Fruit fly (Drosophila melanogaster) S2 (cell line): ENCODE measurements around the gene CG11437.

Experiments
- CG8478 ChIP-seq: fragments of >200 bp; optimal IDR thresholded peaks from 2 replicates; lab custom pipeline; 2018
- CTCF ChIP-seq, 2 experiments: fragments of >200 bp; optimal IDR thresholded peaks; 2 replicates each; lab custom pipeline; 2018

The CG11437 gene

dm6 chr3L:22468562-22468961 is at the start of gene CG11437:
Gene CG11437, plus strand, starts transcription at chr3L:22468862.
- TF ChIP-seq CTCF (optimal IDR thresholded peaks at IDR 0.05; lab: Kevin White, UChicago) (no peak), CG8478 (lab: Kevin White, UChicago) (no peak)

- TF ChIP-seq CTCF (optimal IDR thresholded peaks at IDR 0.05; lab: Kevin White, UChicago) (no peak), CG8478 (lab: Kevin White, UChicago) (no peak)
These were observed 47.9 kb upstream of the CG11437 start for dm6 chr3L:22420603-22421308.

dm6 chr3L:22424711-22425110 is 44.0 kb upstream of the CG11437 start:
- TF ChIP-seq CG8478 (lab: Kevin White, UChicago) = no peak
- TF ChIP-seq CTCF (optimal IDR thresholded peaks at IDR 0.05; lab: Kevin White, UChicago) = no peak

- TF ChIP-seq CG8478 (lab: Kevin White, UChicago) (no peak), CTCF (optimal IDR thresholded peaks at IDR 0.05; lab: Kevin White, UChicago) (no peak)
These were observed 31.6 kb upstream of the CG11437 start for dm6 chr3L:22437111-22437510.

dm6 chr3L:22454368-22454767 is 14.3 kb upstream of the CG11437 start, which contains the start of gene CG11449:
Gene CG11449, plus strand, starts transcription at chr3L:22454373.
- TF ChIP-seq CG8478 (lab: Kevin White, UChicago) (no peak), CTCF (optimal IDR thresholded peaks at IDR 0.05; lab: Kevin White, UChicago) (no peak)

- no peak for TF ChIP-seq CG8478 (lab: Kevin White, UChicago)
- TF ChIP-seq CTCF (optimal IDR thresholded peaks at IDR 0.05; lab: Kevin White, UChicago) = no peak
These were observed 12.6 kb upstream of the CG11437 start for dm6 chr3L:22455953-22456488.

dm6 chr3L:22458271-22458670 is 10.4 kb upstream of the CG11437 start:
- TF ChIP-seq CTCF (optimal IDR thresholded peaks at IDR 0.05; lab: Kevin White, UChicago) (no peak), CG8478 (lab: Kevin White, UChicago) (no peak)

dm6 chr3L:22458898-22459524 is 9.7 kb upstream of the CG11437 start:
- TF ChIP-seq CTCF (optimal IDR thresholded peaks at IDR 0.05; lab: Kevin White, UChicago) = no peak
- TF ChIP-seq CG8478 (lab: Kevin White, UChicago) = no peak

dm6 chr3L:22460428-22460827 is 8.2 kb upstream of the CG11437 start:
- no peak for TF ChIP-seq CG8478 (lab: Kevin White, UChicago)
- no peak for TF ChIP-seq CTCF (optimal IDR thresholded peaks at IDR 0.05; lab: Kevin White, UChicago)

- TF ChIP-seq CG8478 (lab: Kevin White, UChicago) = no peak
- no peak for TF ChIP-seq CTCF (optimal IDR thresholded peaks at IDR 0.05; lab: Kevin White, UChicago)
These were observed 7.6 kb upstream of the CG11437 start, which contains the start of gene laza for dm6 chr3L:22460918-22461634. Gene laza, minus strand, starts transcription at chr3L:22461131.

dm6 chr3L:22463412-22463811 is 5.2 kb upstream of the CG11437 start:
- TF ChIP-seq CTCF (optimal IDR thresholded peaks at IDR 0.05; lab: Kevin White, UChicago) (no peak), CG8478 (lab: Kevin White, UChicago) (no peak)

dm6 chr3L:22465486-22466402 is 2.9 kb upstream of the CG11437 start, which contains the start of gene CG11438:
Gene CG11438, plus strand, starts transcription at chr3L:22465619.
- TF ChIP-seq CG8478 (lab: Kevin White, UChicago) (no peak), CTCF (optimal IDR thresholded peaks at IDR 0.05; lab: Kevin White, UChicago) (no peak)

dm6 chr3L:22466403-22466942 is 2.2 kb upstream of the CG11437 start:
- TF ChIP-seq CTCF (optimal IDR thresholded peaks at IDR 0.05; lab: Kevin White, UChicago) (no peak), CG8478 (lab: Kevin White, UChicago) (no peak)
